Fruit fly (Drosophila melanogaster) whole organism, prepupa: Measurements from ENCODE around the gene red.

Experiments used
- Blimp-1 ChIP-seq: fragments of 200-800 bp; sonication (Bioruptor generic); optimal IDR thresholded peaks from 3 replicates; lab custom pipeline; 2017; ENCODE audit warnings: missing biosample characterization, missing genetic modification characterization, mild to moderate bottlenecking, moderate library complexity, missing genetic modification reagents
- CG10631 ChIP-seq: fragments of 200-800 bp; sonication (Bioruptor generic); optimal IDR thresholded peaks from 2 replicates; lab custom pipeline; 2016; ENCODE audit warnings: missing biosample characterization, missing genetic modification characterization
- CG11902 ChIP-seq: fragments of 200-800 bp; sonication (Bioruptor generic); optimal IDR thresholded peaks from 3 replicates; lab custom pipeline; 2016; ENCODE audit warnings: missing biosample characterization, missing genetic modification characterization
- CG15336 ChIP-seq: fragments of 200-800 bp; sonication (Bioruptor generic); IDR thresholded peaks from 2 replicates; pipeline ENCODE4 v1.3.6; 2022; ENCODE audit warnings: missing biosample characterization, missing genetic modification characterization
- CG1621 ChIP-seq: fragments of 200-800 bp; sonication (Bioruptor generic); optimal IDR thresholded peaks from 3 replicates; lab custom pipeline; 2018; ENCODE audit warnings: missing biosample characterization, mild to moderate bottlenecking, missing genetic modification characterization
- CG16779 ChIP-seq: fragments of 200-800 bp; sonication (Bioruptor generic); optimal IDR thresholded peaks from 3 replicates; lab custom pipeline; 2017; ENCODE audit warnings: missing biosample characterization, mild to moderate bottlenecking, missing genetic modification characterization
- CG31627 ChIP-seq: fragments of 200-800 bp; sonication (Bioruptor generic); optimal IDR thresholded peaks from 3 replicates; lab custom pipeline; 2016; ENCODE audit warnings: missing biosample characterization, missing genetic modification characterization
- CG32006 ChIP-seq: fragments of 200-800 bp; sonication (Bioruptor generic); optimal IDR thresholded peaks from 3 replicates; lab custom pipeline; 2017; ENCODE audit warnings: missing biosample characterization, mild to moderate bottlenecking, missing genetic modification characterization
- CG3919 ChIP-seq: fragments of 200-800 bp; sonication (Bioruptor generic); optimal IDR thresholded peaks from 3 replicates; lab custom pipeline; 2016; ENCODE audit warnings: missing biosample characterization, missing genetic modification characterization
- CG4318 ChIP-seq: fragments of 200-800 bp; sonication (Bioruptor generic); optimal IDR thresholded peaks from 3 replicates; lab custom pipeline; 2017; ENCODE audit warnings: missing biosample characterization, mild to moderate bottlenecking, missing genetic modification characterization
- CG6163 ChIP-seq: fragments of 200-800 bp; sonication (Bioruptor generic); IDR thresholded peaks from 3 replicates; pipeline ENCODE4 v1.3.6; 2022; ENCODE audit warnings: missing biosample characterization, missing genetic modification characterization
- CG6276 ChIP-seq: fragments of 200-800 bp; sonication (Bioruptor generic); optimal IDR thresholded peaks from 2 replicates; lab custom pipeline; 2017; ENCODE audit warnings: missing biosample characterization, mild to moderate bottlenecking, missing genetic modification characterization
- CG6792 ChIP-seq: fragments of 200-800 bp; sonication (Bioruptor generic); optimal IDR thresholded peaks from 3 replicates; lab custom pipeline; 2016; ENCODE audit warnings: missing biosample characterization, missing genetic modification characterization
- CG6808 ChIP-seq: fragments of 200-800 bp; sonication (Bioruptor generic); optimal IDR thresholded peaks from 3 replicates; lab custom pipeline; 2017; ENCODE audit warnings: missing biosample characterization, missing genetic modification characterization, mild to moderate bottlenecking, moderate library complexity, missing genetic modification reagents
- CG7368 ChIP-seq: fragments of 200-800 bp; sonication (Bioruptor generic); optimal IDR thresholded peaks from 3 replicates; lab custom pipeline; 2016; ENCODE audit warnings: missing biosample characterization, missing genetic modification characterization
- CG8119 ChIP-seq: fragments of 200-800 bp; sonication (Bioruptor generic); IDR thresholded peaks from 3 replicates; pipeline ENCODE4 v1.3.6; 2022; ENCODE audit warnings: missing biosample characterization, missing genetic modification characterization
- CG8319 ChIP-seq: fragments of 200-800 bp; sonication (Bioruptor generic); optimal IDR thresholded peaks from 3 replicates; lab custom pipeline; 2016; ENCODE audit warnings: missing biosample characterization, missing genetic modification characterization
- CG9139 ChIP-seq: fragments of 200-800 bp; sonication (Bioruptor generic); optimal IDR thresholded peaks from 3 replicates; lab custom pipeline; 2017; ENCODE audit warnings: missing biosample characterization, mild to moderate bottlenecking, missing genetic modification characterization
- Eip75B ChIP-seq: fragments of 200-800 bp; sonication (Bioruptor generic); optimal IDR thresholded peaks from 3 replicates; lab custom pipeline; 2016; ENCODE audit warnings: missing biosample characterization, missing genetic modification characterization
- Eip78C ChIP-seq: fragments of 200-800 bp; sonication (Bioruptor generic); peaks from one replicate; lab custom pipeline; 2016; ENCODE audit warnings: missing biosample characterization, missing genetic modification characterization
- Eip93F ChIP-seq: fragments of 200-800 bp; sonication (Bioruptor generic); optimal IDR thresholded peaks from 2 replicates; lab custom pipeline; 2016; ENCODE audit warnings: missing biosample characterization, mild to moderate bottlenecking, missing genetic modification characterization
- Ets96B ChIP-seq: fragments of 200-800 bp; optimal IDR thresholded peaks from 2 replicates; lab custom pipeline; 2019; ENCODE audit warnings: missing biosample characterization, mild to moderate bottlenecking, missing genetic modification characterization, moderate library complexity
- Gug ChIP-seq: fragments of 200-800 bp; sonication (Bioruptor generic); IDR thresholded peaks from 2 replicates; pipeline ENCODE4 v1.3.6; 2022; ENCODE audit warnings: missing biosample characterization, missing genetic modification characterization
- Hr39 ChIP-seq: fragments of 200-800 bp; sonication (Bioruptor generic); optimal IDR thresholded peaks from 2 replicates; lab custom pipeline; 2016; ENCODE audit warnings: missing biosample characterization, missing genetic modification characterization
- Hr4 ChIP-seq: fragments of 200-800 bp; sonication (Bioruptor generic); optimal IDR thresholded peaks from 3 replicates; lab custom pipeline; 2016; ENCODE audit warnings: missing biosample characterization, missing genetic modification characterization
- Lpt ChIP-seq: fragments of 200-800 bp; sonication (Bioruptor generic); optimal IDR thresholded peaks from 3 replicates; lab custom pipeline; 2016; ENCODE audit warnings: missing biosample characterization, missing genetic modification characterization
- Met ChIP-seq: fragments of 200-800 bp; sonication (Bioruptor generic); optimal IDR thresholded peaks from 3 replicates; lab custom pipeline; 2016; ENCODE audit warnings: missing biosample characterization, missing genetic modification characterization
- OdsH ChIP-seq: fragments of 200-800 bp; sonication (Bioruptor generic); optimal IDR thresholded peaks from 3 replicates; lab custom pipeline; 2016; ENCODE audit warnings: missing biosample characterization, missing genetic modification characterization
- Smox ChIP-seq: fragments of 200-800 bp; sonication (Bioruptor generic); optimal IDR thresholded peaks from 3 replicates; lab custom pipeline; 2016; ENCODE audit warnings: missing biosample characterization, missing genetic modification characterization
- Sox102F ChIP-seq: fragments of 200-800 bp; sonication (Bioruptor generic); optimal IDR thresholded peaks from 2 replicates; lab custom pipeline; 2016; ENCODE audit warnings: missing biosample characterization, mild to moderate bottlenecking, missing genetic modification characterization
- Sox14 ChIP-seq: fragments of 200-800 bp; sonication (Bioruptor generic); optimal IDR thresholded peaks from 3 replicates; lab custom pipeline; 2016; ENCODE audit warnings: missing biosample characterization, missing genetic modification characterization
- Sox15 ChIP-seq: fragments of 200-800 bp; sonication (Bioruptor generic); optimal IDR thresholded peaks from 3 replicates; lab custom pipeline; 2016; ENCODE audit warnings: missing biosample characterization, missing genetic modification characterization
- achi ChIP-seq: fragments of 200-800 bp; sonication (Bioruptor generic); optimal IDR thresholded peaks from 3 replicates; lab custom pipeline; 2016; ENCODE audit warnings: missing biosample characterization, missing genetic modification characterization
- acj6 ChIP-seq: fragments of 200-800 bp; sonication (Bioruptor generic); optimal IDR thresholded peaks from 3 replicates; lab custom pipeline; 2016; ENCODE audit warnings: missing biosample characterization, missing genetic modification characterization
- cyc ChIP-seq: fragments of 200-800 bp; sonication (Bioruptor generic); optimal IDR thresholded peaks from 3 replicates; lab custom pipeline; 2016; ENCODE audit warnings: missing biosample characterization, missing genetic modification characterization
- dac ChIP-seq: fragments of 200-800 bp; sonication (Bioruptor generic); optimal IDR thresholded peaks from 2 replicates; lab custom pipeline; 2017; ENCODE audit warnings: missing biosample characterization, mild to moderate bottlenecking, missing genetic modification characterization
- dsx ChIP-seq: fragments of 200-800 bp; optimal IDR thresholded peaks from 3 replicates; lab custom pipeline; 2019; ENCODE audit warnings: missing biosample characterization, mild to moderate bottlenecking, missing genetic modification characterization, moderate library complexity; ENCODE audit not compliant: poor library complexity, severe bottlenecking
- eg ChIP-seq: fragments of 200-800 bp; sonication (Bioruptor generic); IDR thresholded peaks from 3 replicates; pipeline ENCODE4 v1.3.6; 2022; ENCODE audit warnings: missing biosample characterization, missing genetic modification characterization
- fd85E ChIP-seq: fragments of 200-800 bp; sonication (Bioruptor generic); optimal IDR thresholded peaks from 3 replicates; lab custom pipeline; 2016; ENCODE audit warnings: missing biosample characterization, missing genetic modification characterization
- fkh ChIP-seq: fragments of 200-800 bp; sonication (Bioruptor generic); optimal IDR thresholded peaks from 3 replicates; lab custom pipeline; 2017; ENCODE audit warnings: missing biosample characterization, mild to moderate bottlenecking, missing genetic modification characterization, moderate library complexity
- lz ChIP-seq: fragments of 200-800 bp; sonication (Bioruptor generic); optimal IDR thresholded peaks from 3 replicates; lab custom pipeline; 2016; ENCODE audit warnings: missing biosample characterization, missing genetic modification characterization
- net ChIP-seq: fragments of 200-800 bp; sonication (Bioruptor generic); optimal IDR thresholded peaks from 3 replicates; lab custom pipeline; 2016; ENCODE audit warnings: missing biosample characterization, missing genetic modification characterization
- salr ChIP-seq, 2 experiments: fragments of 200-800 bp; sonication (Bioruptor generic); optimal IDR thresholded peaks; 3 replicates each; lab custom pipeline; 2016 to 2018; ENCODE audit warnings: missing biosample characterization in 2 of 2, missing genetic modification characterization in 2 of 2, mild to moderate bottlenecking in 1 of 2
- spab ChIP-seq: fragments of 200-800 bp; sonication (Bioruptor generic); optimal IDR thresholded peaks from 2 replicates; lab custom pipeline; 2017; ENCODE audit warnings: missing biosample characterization, mild to moderate bottlenecking, missing genetic modification characterization, missing genetic modification reagents

Gene red

DNA sequence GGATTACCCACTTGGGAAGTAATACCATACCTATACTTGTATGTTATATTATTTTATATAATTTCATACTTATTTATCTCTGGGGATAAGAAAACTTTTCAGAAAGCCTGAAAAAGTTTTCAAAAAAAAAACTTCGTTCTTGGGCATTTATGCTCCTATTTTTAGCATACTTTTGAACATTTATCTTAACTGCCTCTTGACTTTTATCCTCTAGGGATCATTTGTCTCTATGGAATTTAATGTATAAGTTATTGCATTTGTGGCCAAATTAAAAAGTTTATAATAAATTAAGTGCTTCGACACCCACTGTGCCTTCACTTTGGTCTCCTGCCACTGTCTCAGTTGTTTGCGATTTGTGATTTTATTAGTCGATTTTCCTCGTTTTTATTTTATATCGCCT is 8.5 kb upstream of the red start (continued):
- TF ChIP-seq Smox (GFP tag; lab: Kevin White, UChicago) (peak; percentile 8), Met (peak; percentile 9), CG11902 (GFP tag; lab: Kevin White, UChicago) (no peak), CG7368 (no peak), CG6276 (GFP tag; lab: Kevin White, UChicago) (peak; percentile 85), CG6792 (GFP tag; lab: Kevin White, UChicago) (no peak), Hr4 (peak; percentile 81), CG6808 (GFP tag; lab: Kevin White, UChicago) (no peak), spab (GFP tag; lab: Kevin White, UChicago) (no peak), dsx (GFP tag; lab: Kevin White, UChicago) (no peak), Lpt (peak; percentile 62), CG15336 (GFP tag; lab: Robert Waterston, UW) (peak; percentile 64; the same call in 1 of the 2 replicates), Eip78C (GFP tag; lab: Kevin White, UChicago) (peak; percentile 84)

DNA sequence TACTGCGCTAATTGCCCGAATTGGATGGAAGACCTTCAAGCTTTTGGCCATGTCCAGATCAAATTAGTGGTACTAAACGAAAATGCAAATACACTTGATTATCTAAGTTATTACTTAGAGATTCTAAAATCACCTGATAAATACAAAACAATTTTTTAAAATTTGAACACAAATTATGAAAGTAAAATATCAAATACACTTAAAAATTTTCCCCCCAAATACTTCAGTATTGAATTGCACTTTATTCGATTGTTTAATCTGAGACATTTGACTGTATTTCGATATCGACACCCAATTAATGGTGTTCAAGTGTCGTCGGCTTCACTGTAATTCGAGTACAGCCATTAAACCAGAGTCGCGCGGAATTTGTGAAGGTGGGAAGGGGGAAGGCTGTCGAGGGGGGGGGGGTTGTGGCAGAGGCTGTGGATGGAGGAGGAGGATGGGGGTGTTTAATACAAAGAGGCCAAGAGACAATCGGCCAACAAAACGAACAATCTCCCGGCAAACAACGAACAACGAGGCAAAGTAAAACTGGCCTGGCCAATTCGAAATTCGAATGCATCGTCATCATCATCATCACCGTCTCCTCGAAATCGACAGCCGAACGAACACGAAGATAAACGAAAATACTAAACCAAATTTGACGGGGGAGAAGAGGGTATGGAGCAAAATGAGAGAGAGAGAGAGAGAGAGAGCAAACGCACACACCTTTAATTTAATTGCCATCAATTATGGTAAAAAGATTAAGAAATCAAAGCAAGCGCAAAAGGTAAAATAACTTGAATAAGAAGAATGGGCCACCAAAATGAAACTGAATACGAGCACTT is 6.4 kb upstream of the red start:
- TF ChIP-seq CG32006 (peak; percentile 4), CG16779 (tag; lab: Kevin White, UChicago) (no peak), eg (GFP tag; lab: Robert Waterston, UW) (peak; percentile 23; the same call in 2 of the 3 replicates), dsx (GFP tag; lab: Kevin White, UChicago) (peak; percentile 18), CG10631 (no peak), CG8119 (GFP tag; lab: Robert Waterston, UW) (peak; percentile 31; the same call in 2 of the 3 replicates), OdsH (peak; percentile 22), Sox14 (GFP tag; lab: Kevin White, UChicago) (no peak), CG6163 (GFP tag; lab: Robert Waterston, UW) (0 out of 3 replicates have a peak, but pooled peaks have one; percentile 9), CG15336 (GFP tag; lab: Robert Waterston, UW) (peak; percentile 52; the same call in 1 of the 2 replicates), CG3919 (no peak), Hr4 (peak; percentile 1), Eip78C (GFP tag; lab: Kevin White, UChicago) (peak; percentile 67)

DNA sequence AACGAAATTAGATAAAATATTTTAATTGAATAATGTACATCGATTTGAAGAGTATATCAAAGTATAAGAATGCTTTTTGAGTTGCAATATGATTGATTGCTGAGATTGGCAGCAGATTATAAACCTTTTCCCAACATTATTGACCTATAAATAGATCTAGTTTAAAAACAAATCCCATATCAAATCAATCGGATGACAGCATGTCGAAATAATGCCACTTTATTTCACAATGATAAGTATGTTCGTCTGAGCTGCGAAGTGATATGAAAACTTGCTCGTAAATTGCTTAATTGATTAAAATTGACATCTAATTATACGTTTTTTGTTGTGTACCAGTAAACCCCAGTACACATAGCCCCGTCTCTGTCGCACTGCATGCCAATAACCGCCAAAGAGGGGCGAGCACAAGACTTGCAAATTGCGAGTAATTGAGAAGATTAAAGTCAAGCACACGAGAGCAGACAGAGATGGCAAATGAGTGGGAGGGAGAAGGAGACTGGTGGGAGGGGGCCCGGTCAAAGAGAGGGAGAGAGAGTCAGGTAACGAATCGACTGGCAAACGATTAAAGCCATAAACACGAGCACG is 5.7 kb upstream of the red start:
- TF ChIP-seq Met (peak; percentile 84), CG8319 (peak; percentile 45), dac (GFP tag; lab: Kevin White, UChicago) (peak; percentile 66), Sox15 (GFP tag; lab: Kevin White, UChicago) (peak; percentile 80), Sox14 (GFP tag; lab: Kevin White, UChicago) (peak; percentile 86), CG6792 (GFP tag; lab: Kevin White, UChicago) (peak; percentile 54), fd85E (GFP tag; lab: Kevin White, UChicago) (no peak), salr (GFP tag; optimal IDR thresholded peaks at IDR 0.05; lab: Kevin White, UChicago) (peak; percentile 33 to 75), Hr39 (GFP tag; lab: Kevin White, UChicago) (peak; percentile 91), CG9139 (GFP tag; lab: Kevin White, UChicago) (no peak), CG1621 (no peak), OdsH (peak; percentile 86), CG7368 (peak; percentile 39), net (GFP tag; lab: Kevin White, UChicago) (peak; percentile 76), fkh (GFP tag; lab: Kevin White, UChicago) (no peak), CG6276 (GFP tag; lab: Kevin White, UChicago) (peak; percentile 79), Eip93F (GFP tag; lab: Kevin White, UChicago) (no peak), lz (GFP tag; lab: Kevin White, UChicago) (peak; percentile 83), CG31627 (GFP tag; lab: Kevin White, UChicago) (peak; percentile 88), achi (GFP tag; lab: Kevin White, UChicago) (peak; percentile 74), Gug (no peak), acj6 (GFP tag; lab: Kevin White, UChicago) (peak; percentile 81), Blimp-1 (GFP tag; lab: Kevin White, UChicago) (no peak), Ets96B (tag; lab: Kevin White, UChicago) (peak; percentile 35), CG16779 (tag; lab: Kevin White, UChicago) (no peak), CG32006 (peak; percentile 91), Eip75B (GFP tag; lab: Kevin White, UChicago) (peak; percentile 57), cyc (GFP tag; lab: Kevin White, UChicago) (peak; percentile 73), Sox102F (GFP tag; lab: Kevin White, UChicago) (peak; percentile 84), Smox (GFP tag; lab: Kevin White, UChicago) (peak; percentile 87), spab (GFP tag; lab: Kevin White, UChicago) (no peak), CG4318 (GFP tag; lab: Kevin White, UChicago) (peak; percentile 88)
